Fruit fly (Drosophila melanogaster) whole organism, prepupa: ENCODE data around the gene Reps.
A peak's percentile ranks its signal among the peaks of the same experiment; 100 is the strongest.

Experiments used
- CG31627 ChIP-seq: fragments of 200-800 bp; sonication (Bioruptor generic); optimal IDR thresholded peaks from 3 replicates; lab custom pipeline; 2016; ENCODE audit warnings: missing biosample characterization, missing genetic modification characterization
- CG34406 ChIP-seq: fragments of 200-800 bp; sonication (Bioruptor generic); optimal IDR thresholded peaks from 3 replicates; lab custom pipeline; 2016; ENCODE audit warnings: missing biosample characterization, missing genetic modification characterization
- CG6808 ChIP-seq: fragments of 200-800 bp; sonication (Bioruptor generic); optimal IDR thresholded peaks from 3 replicates; lab custom pipeline; 2017; ENCODE audit warnings: missing biosample characterization, missing genetic modification characterization, mild to moderate bottlenecking, moderate library complexity, missing genetic modification reagents
- CG6854 ChIP-seq: fragments of 200-800 bp; sonication (Bioruptor generic); optimal IDR thresholded peaks from 2 replicates; lab custom pipeline; 2017; ENCODE audit warnings: missing biosample characterization, mild to moderate bottlenecking, missing genetic modification characterization
- Eip75B ChIP-seq: fragments of 200-800 bp; sonication (Bioruptor generic); optimal IDR thresholded peaks from 3 replicates; lab custom pipeline; 2016; ENCODE audit warnings: missing biosample characterization, missing genetic modification characterization
- Hr38 ChIP-seq: sonication (Bioruptor generic); optimal IDR thresholded peaks from 2 replicates; lab custom pipeline; 2016; ENCODE audit warnings: missing biosample characterization, missing genetic modification characterization
- Hr4 ChIP-seq: fragments of 200-800 bp; sonication (Bioruptor generic); optimal IDR thresholded peaks from 3 replicates; lab custom pipeline; 2016; ENCODE audit warnings: missing biosample characterization, missing genetic modification characterization
- Met ChIP-seq: fragments of 200-800 bp; sonication (Bioruptor generic); optimal IDR thresholded peaks from 3 replicates; lab custom pipeline; 2016; ENCODE audit warnings: missing biosample characterization, missing genetic modification characterization
- eg ChIP-seq: fragments of 200-800 bp; sonication (Bioruptor generic); IDR thresholded peaks from 3 replicates; pipeline ENCODE4 v1.3.6; 2022; ENCODE audit warnings: missing biosample characterization, missing genetic modification characterization
- fd85E ChIP-seq: fragments of 200-800 bp; sonication (Bioruptor generic); optimal IDR thresholded peaks from 3 replicates; lab custom pipeline; 2016; ENCODE audit warnings: missing biosample characterization, missing genetic modification characterization
- vri ChIP-seq: fragments of 200-800 bp; sonication (Bioruptor generic); optimal IDR thresholded peaks from 3 replicates; lab custom pipeline; 2016; ENCODE audit warnings: missing biosample characterization, mild to moderate bottlenecking, missing genetic modification characterization

dm6 chr2L:11069475-11069874 is 37.0 kb downstream of the Reps start:
- TF ChIP-seq CG6808 (GFP tag; lab: Kevin White, UChicago) (peak; percentile 85), CG6854 (GFP tag; lab: Kevin White, UChicago) (no peak), CG31627 (GFP tag; lab: Kevin White, UChicago) (peak; percentile 31), Hr38 (GFP tag; lab: Kevin White, UChicago) (no peak), CG34406 (GFP tag; lab: Kevin White, UChicago) (peak; percentile 12), vri (GFP tag; lab: Kevin White, UChicago) (no peak), eg (GFP tag; lab: Robert Waterston, UW) (no peak), Eip75B (GFP tag; lab: Kevin White, UChicago) (peak; percentile 49), Met (GFP tag; lab: Kevin White, UChicago) (peak; percentile 40), fd85E (no peak), Hr4 (no peak)
